Fruit fly (Drosophila melanogaster): Measurements from ENCODE around the gene Rat1.

Rat1 gene

dm6 chr2L:6948540-6948942 is 40.7 kb downstream of the Rat1 start, which contains the start of gene ihog:
Gene ihog, minus strand, starts transcription at chr2L:6948808.
- TF ChIP-seq CG6163 (GFP tag; IDR thresholded peaks at IDR 0.05) (0 out of 3 replicates have a peak, but pooled peaks have one; percentile 20), esn (GFP tag; optimal IDR thresholded peaks at IDR 0.05) (no peak), dac (GFP tag; optimal IDR thresholded peaks at IDR 0.05) (no peak), CG3919 (GFP tag; optimal IDR thresholded peaks at IDR 0.05) (no peak), Eip75B (GFP tag; optimal IDR thresholded peaks at IDR 0.05) (no peak), fkh (GFP tag; optimal IDR thresholded peaks at IDR 0.05) (no peak), CG3032 (tag; optimal IDR thresholded peaks at IDR 0.05) (no peak), OdsH (GFP tag; optimal IDR thresholded peaks at IDR 0.05) (no peak), Eip93F (GFP tag; optimal IDR thresholded peaks at IDR 0.05) (no peak), cyc (GFP tag; optimal IDR thresholded peaks at IDR 0.05) (no peak), CG31627 (GFP tag; optimal IDR thresholded peaks at IDR 0.05) (no peak), Hr39 (GFP tag; optimal IDR thresholded peaks at IDR 0.05) (peak; percentile 9), CG16779 (tag; optimal IDR thresholded peaks at IDR 0.05) (no peak), CG15336 (GFP tag; IDR thresholded peaks at IDR 0.05) (no peak), CG8319 (GFP tag; optimal IDR thresholded peaks at IDR 0.05) (no peak), Sox14 (GFP tag; optimal IDR thresholded peaks at IDR 0.05) (peak; percentile 34), fd59A (GFP tag; optimal IDR thresholded peaks at IDR 0.05) (no peak), CG32006 (GFP tag; optimal IDR thresholded peaks at IDR 0.05) (no peak), Hr38 (GFP tag; optimal IDR thresholded peaks at IDR 0.05) (no peak), Eip78C (GFP tag) (peak; percentile 80), eg (GFP tag; IDR thresholded peaks at IDR 0.05) (no peak; the same call in 2 of the 3 replicates), Ets21C (GFP tag; optimal IDR thresholded peaks at IDR 0.05) (no peak), dsx (GFP tag; optimal IDR thresholded peaks at IDR 0.05; ENCODE audit: poor library complexity, severe bottlenecking) (no peak), vri (GFP tag; optimal IDR thresholded peaks at IDR 0.05) (no peak)

- TF ChIP-seq CG6163 (GFP tag; IDR thresholded peaks at IDR 0.05) (no peak), CG9139 (GFP tag; optimal IDR thresholded peaks at IDR 0.05) (no peak), CG8119 (GFP tag; IDR thresholded peaks at IDR 0.05) (peak; percentile 81), ss (GFP tag; optimal IDR thresholded peaks at IDR 0.05) (no peak), CG11762 (GFP tag; optimal IDR thresholded peaks at IDR 0.05; ENCODE audit: insufficient read depth) (peak; percentile 29), dsx (GFP tag; optimal IDR thresholded peaks at IDR 0.05; ENCODE audit: poor library complexity, severe bottlenecking) (no peak), CG11294 (GFP tag; IDR thresholded peaks at IDR 0.05) (peak; percentile 69; the same call in 1 of the 2 replicates), CG8632 (GFP tag; optimal IDR thresholded peaks at IDR 0.05) (no peak), Hr4 (GFP tag; optimal IDR thresholded peaks at IDR 0.05) (no peak), CG15336 (GFP tag; IDR thresholded peaks at IDR 0.05) (peak; percentile 75), OdsH (GFP tag; optimal IDR thresholded peaks at IDR 0.05) (peak; percentile 92), CG6792 (GFP tag; optimal IDR thresholded peaks at IDR 0.05) (peak; percentile 27), CG10631 (GFP tag; optimal IDR thresholded peaks at IDR 0.05) (peak; percentile 89), Sox102F (GFP tag; optimal IDR thresholded peaks at IDR 0.05) (no peak), CG32006 (GFP tag; optimal IDR thresholded peaks at IDR 0.05) (no peak), pdm3 (GFP tag; optimal IDR thresholded peaks at IDR 0.05) (no peak), fd59A (GFP tag; optimal IDR thresholded peaks at IDR 0.05) (peak; percentile 57), salr (GFP tag; optimal IDR thresholded peaks at IDR 0.05) (peak in 1 of 2 experiments; percentile 13), Eip75B (GFP tag; optimal IDR thresholded peaks at IDR 0.05) (no peak), CG11902 (GFP tag; optimal IDR thresholded peaks at IDR 0.05) (no peak), lz (GFP tag; optimal IDR thresholded peaks at IDR 0.05) (peak; percentile 78), Sox15 (GFP tag; optimal IDR thresholded peaks at IDR 0.05) (peak; percentile 41), CG31627 (GFP tag; optimal IDR thresholded peaks at IDR 0.05) (peak; percentile 29), CG7368 (GFP tag; optimal IDR thresholded peaks at IDR 0.05) (no peak), CG3032 (tag; optimal IDR thresholded peaks at IDR 0.05) (peak; percentile 90), CG1621 (tag; optimal IDR thresholded peaks at IDR 0.05) (peak; percentile 32), Smox (GFP tag; optimal IDR thresholded peaks at IDR 0.05) (no peak), Hr39 (GFP tag; optimal IDR thresholded peaks at IDR 0.05) (no peak), Eip93F (GFP tag; optimal IDR thresholded peaks at IDR 0.05) (peak; percentile 65), CG6276 (GFP tag; optimal IDR thresholded peaks at IDR 0.05) (no peak), eg (GFP tag; IDR thresholded peaks at IDR 0.05) (peak; percentile 80; the same call in 2 of the 3 replicates), vri (GFP tag; optimal IDR thresholded peaks at IDR 0.05) (no peak), achi (GFP tag; optimal IDR thresholded peaks at IDR 0.05) (no peak), CG4318 (GFP tag; optimal IDR thresholded peaks at IDR 0.05) (no peak), esn (GFP tag; optimal IDR thresholded peaks at IDR 0.05) (peak; percentile 87), Lpt (GFP tag; optimal IDR thresholded peaks at IDR 0.05) (no peak), CG8319 (GFP tag; optimal IDR thresholded peaks at IDR 0.05) (no peak), fkh (GFP tag; optimal IDR thresholded peaks at IDR 0.05) (no peak), Gug (GFP tag; IDR thresholded peaks at IDR 0.05) (peak; percentile 80), CG6808 (GFP tag; optimal IDR thresholded peaks at IDR 0.05) (no peak)
These were observed 42.2 kb downstream of the Rat1 start, which contains the start of the genes Gas41 and SA1 for dm6 chr2L:6950096-6950495. Gene Gas41, minus strand, starts transcription at chr2L:6950207. Gene SA1, plus strand, starts transcription at chr2L:6950421.

Measured in whole organism, prepupa.